Worm (Caenorhabditis elegans) whole organism, L4 larva: ENCODE results near the gene copb-1.

Source experiments
- D1046.2 ChIP-seq: fragments of 200-800 bp; sonication (Bioruptor generic); IDR thresholded peaks from 2 replicates; pipeline ENCODE4 v1.3.6; 2022; ENCODE audit warnings: missing genetic modification characterization, missing compliant biosample characterization
- T20F7.1 ChIP-seq: fragments of 200-800 bp; sonication (Bioruptor generic); optimal IDR thresholded peaks from 2 replicates; lab custom pipeline; 2018; ENCODE audit warnings: mild to moderate bottlenecking, missing genetic modification characterization, missing compliant biosample characterization
- aly-2 ChIP-seq: sonication (generic microtip); optimal IDR thresholded peaks from 2 replicates; lab custom pipeline; 2018; ENCODE audit warnings: missing biosample characterization, missing genetic modification characterization
- ama-1 ChIP-seq: fragments of 150-350 bp; optimal IDR thresholded peaks from 2 replicates; lab custom pipeline; 2014; ENCODE audit warnings: inconsistent platforms, mixed read lengths
- ces-1 ChIP-seq: fragments of 150-350 bp; sonication (generic microtip); optimal IDR thresholded peaks from 4 replicates; lab custom pipeline; 2014; ENCODE audit warnings: missing biosample characterization, missing genetic modification reagents, missing genetic modification characterization
- egl-27 ChIP-seq: sonication (generic microtip); optimal IDR thresholded peaks from 3 replicates; lab custom pipeline; 2017; ENCODE audit warnings: missing biosample characterization, missing genetic modification reagents, missing genetic modification characterization
- fos-1 ChIP-seq: fragments of 150-350 bp; optimal IDR thresholded peaks from 2 replicates; lab custom pipeline; 2014; ENCODE audit warnings: missing biosample characterization, missing genetic modification characterization
- lir-3 ChIP-seq: sonication (generic microtip); optimal IDR thresholded peaks from 2 replicates; lab custom pipeline; 2016; ENCODE audit warnings: mild to moderate bottlenecking, missing genetic modification characterization, missing compliant biosample characterization
- nhr-237 ChIP-seq: sonication (generic microtip); optimal IDR thresholded peaks from 2 replicates; lab custom pipeline; 2017; ENCODE audit warnings: missing biosample characterization, missing genetic modification characterization
- nhr-77 ChIP-seq: fragments of 150-350 bp; optimal IDR thresholded peaks from 2 replicates; lab custom pipeline; 2014; ENCODE audit warnings: missing biosample characterization, missing genetic modification characterization
- skn-1 ChIP-seq: fragments of 150-350 bp; optimal IDR thresholded peaks from 2 replicates; lab custom pipeline; 2014; ENCODE audit warnings: missing biosample characterization, missing genetic modification characterization
- zag-1 ChIP-seq: fragments of 150-350 bp; optimal IDR thresholded peaks from 2 replicates; lab custom pipeline; 2014; ENCODE audit warnings: missing biosample characterization, missing genetic modification characterization
- zfp-2 ChIP-seq: sonication (generic microtip); optimal IDR thresholded peaks from 2 replicates; lab custom pipeline; 2016; ENCODE audit warnings: mild to moderate bottlenecking, missing genetic modification characterization, missing compliant biosample characterization
- ztf-11 ChIP-seq: fragments of 150-350 bp; optimal IDR thresholded peaks from 2 replicates; lab custom pipeline; 2014; ENCODE audit warnings: missing biosample characterization, missing genetic modification characterization

DNA sequence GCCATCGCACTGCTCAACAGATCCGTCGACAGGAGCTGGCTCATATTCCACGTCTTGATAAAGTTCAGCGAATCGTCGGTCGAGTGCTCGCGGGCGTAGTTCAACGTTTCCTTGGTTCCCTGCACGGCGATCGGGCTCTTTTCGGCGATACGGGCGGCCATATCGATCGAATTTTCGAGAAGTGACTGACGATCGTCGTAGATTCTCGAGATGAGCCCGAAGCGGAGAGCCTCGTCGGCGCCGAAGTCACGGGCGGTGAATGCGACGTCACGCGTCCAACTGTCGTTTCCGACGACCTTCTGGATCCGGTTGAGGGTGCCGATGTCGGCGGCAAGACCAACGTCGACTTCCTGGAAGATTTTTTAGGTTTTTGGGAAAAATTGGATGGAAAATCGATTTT is 30.9 kb downstream of the copb-1 start:
- no peak for TF ChIP-seq T20F7.1 (GFP tag; lab: Kevin White, UChicago)
- TF ChIP-seq egl-27 (tag; lab: Kevin White, UChicago) = no peak
- no peak for TF ChIP-seq ztf-11 (tag; lab: Kevin White, UChicago)
- TF ChIP-seq nhr-237 = no peak
- TF ChIP-seq ama-1 (lab: Kevin White, UChicago) = no peak
- TF ChIP-seq fos-1 (tag; lab: Kevin White, UChicago) = no peak
- TF ChIP-seq zfp-2 = no peak
- TF ChIP-seq aly-2 (tag; lab: Kevin White, UChicago) = no peak
- TF ChIP-seq lir-3 (tag; lab: Kevin White, UChicago) = no peak
- no peak for TF ChIP-seq skn-1 (tag; lab: Kevin White, UChicago)
- no peak for TF ChIP-seq D1046.2
- TF ChIP-seq ces-1 (GFP tag; lab: Kevin White, UChicago) = no peak
- no peak for TF ChIP-seq nhr-77 (tag; lab: Kevin White, UChicago)
- no peak for TF ChIP-seq zag-1 (tag; lab: Kevin White, UChicago)
